Worm (Caenorhabditis elegans) whole organism, early embryonic: ENCODE measurements around the gene ser-7.

Experiments used
- F13C5.2 ChIP-seq: sonication (generic microtip); optimal IDR thresholded peaks from 2 replicates; lab custom pipeline; 2017; ENCODE audit warnings: mild to moderate bottlenecking, missing genetic modification characterization, inconsistent platforms, missing compliant biosample characterization
- ama-1 ChIP-seq: fragments of 150-350 bp; optimal IDR thresholded peaks from 2 replicates; lab custom pipeline; 2014
- ceh-36 ChIP-seq: sonication (generic microtip); optimal IDR thresholded peaks from 2 replicates; lab custom pipeline; 2016; ENCODE audit warnings: missing genetic modification characterization, inconsistent platforms, missing compliant biosample characterization
- hmbx-1 ChIP-seq: sonication (generic microtip); optimal IDR thresholded peaks from 2 replicates; lab custom pipeline; 2016; ENCODE audit warnings: mild to moderate bottlenecking, missing genetic modification characterization, missing compliant biosample characterization
- tbx-37 ChIP-seq: fragments of 200-800 bp; sonication (Bioruptor generic); conservative IDR thresholded peaks from 2 replicates; pipeline ENCODE4 v1.3.6; 2022; ENCODE audit warnings: missing genetic modification reagents, missing genetic modification characterization, missing compliant biosample characterization

- TF ChIP-seq ama-1 (lab: Kevin White, UChicago) = no peak
- no peak for TF ChIP-seq hmbx-1 (tag; lab: Kevin White, UChicago)
- no peak for TF ChIP-seq F13C5.2 (tag; lab: Kevin White, UChicago)
- no peak for TF ChIP-seq ceh-36 (tag; lab: Kevin White, UChicago)
- no peak for TF ChIP-seq tbx-37 (GFP tag; lab: Robert Waterston, UW)
Measured at ce11 chrX:2703887-2704286, 30.5 kb downstream of the ser-7 start.
